Fruit fly (Drosophila melanogaster) whole organism, embryonic: ENCODE data around the gene CG5003.

ENCODE experiments used
- Aef1 ChIP-seq: fragments of 200-800 bp; sonication (Bioruptor generic); IDR thresholded peaks from 3 replicates; pipeline ENCODE4 v1.3.6; 2022; ENCODE audit warnings: missing biosample characterization, missing genetic modification characterization
- CG10274 ChIP-seq: fragments of 200-800 bp; sonication (Bioruptor generic); optimal IDR thresholded peaks from 3 replicates; lab custom pipeline; 2017; ENCODE audit warnings: missing biosample characterization, mild to moderate bottlenecking, missing genetic modification characterization
- CG10462 ChIP-seq: fragments of 200-800 bp; sonication (Bioruptor generic); optimal IDR thresholded peaks from 2 replicates; lab custom pipeline; 2016; ENCODE audit warnings: missing biosample characterization, missing genetic modification characterization
- CG11093 ChIP-seq: fragments of 200-800 bp; sonication (Bioruptor generic); IDR thresholded peaks from 3 replicates; pipeline ENCODE4 v1.3.6; 2022; ENCODE audit warnings: missing biosample characterization, missing genetic modification characterization
- CG13775 ChIP-seq: fragments of 200-800 bp; sonication (Bioruptor generic); optimal IDR thresholded peaks from 3 replicates; lab custom pipeline; 2017; ENCODE audit warnings: missing biosample characterization, mild to moderate bottlenecking, missing genetic modification characterization
- CG14014 ChIP-seq: fragments of 200-800 bp; sonication (Bioruptor generic); IDR thresholded peaks from 2 replicates; pipeline ENCODE4 v1.3.6; 2022; ENCODE audit warnings: missing biosample characterization, missing genetic modification characterization
- CG14441 ChIP-seq: fragments of 200-800 bp; sonication (Bioruptor generic); IDR thresholded peaks from 2 replicates; pipeline ENCODE4 v1.3.6; 2022; ENCODE audit warnings: missing biosample characterization, missing genetic modification characterization
- CG1529 ChIP-seq: fragments of 200-800 bp; sonication (Bioruptor generic); optimal IDR thresholded peaks from 3 replicates; lab custom pipeline; 2018; ENCODE audit warnings: missing biosample characterization, missing genetic modification characterization
- CG15696 ChIP-seq: fragments of 200-800 bp; sonication (Bioruptor generic); optimal IDR thresholded peaks from 2 replicates; lab custom pipeline; 2019; ENCODE audit warnings: missing biosample characterization, mild to moderate bottlenecking, missing genetic modification characterization, moderate library complexity
- CG17359 ChIP-seq: fragments of 200-800 bp; sonication (Bioruptor generic); optimal IDR thresholded peaks from 3 replicates; lab custom pipeline; 2018; ENCODE audit warnings: missing biosample characterization, mild to moderate bottlenecking, missing genetic modification characterization, moderate library complexity
- CG18619 ChIP-seq: fragments of 200-800 bp; sonication (Bioruptor generic); optimal IDR thresholded peaks from 3 replicates; lab custom pipeline; 2017; ENCODE audit warnings: missing biosample characterization, mild to moderate bottlenecking, missing genetic modification characterization
- CG2199 ChIP-seq: fragments of 200-800 bp; sonication (Bioruptor generic); IDR thresholded peaks from 3 replicates; pipeline ENCODE4 v1.3.6; 2022; ENCODE audit warnings: missing biosample characterization, missing genetic modification characterization
- CG30403 ChIP-seq: fragments of 200-800 bp; sonication (Bioruptor generic); optimal IDR thresholded peaks from 3 replicates; lab custom pipeline; 2016; ENCODE audit warnings: missing biosample characterization, missing genetic modification characterization
- CG32772 ChIP-seq: fragments of 200-800 bp; sonication (Bioruptor generic); IDR thresholded peaks from 2 replicates; pipeline ENCODE4 v1.3.6; 2022; ENCODE audit warnings: missing biosample characterization, missing genetic modification characterization
- CG3847 ChIP-seq: fragments of 200-800 bp; sonication (Bioruptor generic); IDR thresholded peaks from 2 replicates; pipeline ENCODE4 v1.3.6; 2022; ENCODE audit warnings: missing biosample characterization, missing genetic modification characterization
- CG4360 ChIP-seq: fragments of 200-800 bp; sonication (Bioruptor generic); IDR thresholded peaks from 2 replicates; pipeline ENCODE4 v1.3.6; 2022; ENCODE audit warnings: missing biosample characterization, missing genetic modification characterization
- CG4404 ChIP-seq: fragments of 200-800 bp; sonication (Bioruptor generic); IDR thresholded peaks from 2 replicates; pipeline ENCODE4 v1.3.6; 2022; ENCODE audit warnings: missing biosample characterization, missing genetic modification characterization
- CG7357 ChIP-seq: fragments of 200-800 bp; sonication (Bioruptor generic); IDR thresholded peaks from 3 replicates; pipeline ENCODE4 v1.3.6; 2022; ENCODE audit warnings: missing biosample characterization, missing genetic modification characterization
- CG9727 ChIP-seq: fragments of 200-800 bp; sonication (Bioruptor generic); optimal IDR thresholded peaks from 3 replicates; lab custom pipeline; 2017; ENCODE audit warnings: missing biosample characterization, mild to moderate bottlenecking, missing genetic modification characterization
- Chrac-16 ChIP-seq: fragments of 200-800 bp; sonication (Bioruptor generic); optimal IDR thresholded peaks from 3 replicates; lab custom pipeline; 2016; ENCODE audit warnings: missing biosample characterization, missing genetic modification characterization
- Dp ChIP-seq: fragments of 200-800 bp; sonication (Bioruptor generic); optimal IDR thresholded peaks from 2 replicates; lab custom pipeline; 2018; ENCODE audit warnings: missing biosample characterization, mild to moderate bottlenecking, missing genetic modification characterization, moderate library complexity
- Fer3 ChIP-seq: fragments of 200-800 bp; sonication (Bioruptor generic); optimal IDR thresholded peaks from 2 replicates; lab custom pipeline; 2018; ENCODE audit warnings: missing biosample characterization, mild to moderate bottlenecking, missing genetic modification characterization, moderate library complexity
- GATAe ChIP-seq: fragments of 200-800 bp; sonication (Bioruptor generic); conservative IDR thresholded peaks from 2 replicates; pipeline ENCODE4 v1.3.6; 2022; ENCODE audit warnings: missing biosample characterization, missing genetic modification characterization
- Hmr ChIP-seq: fragments of 200-800 bp; sonication (Bioruptor generic); optimal IDR thresholded peaks from 3 replicates; lab custom pipeline; 2017; ENCODE audit warnings: mild to moderate bottlenecking, missing biosample characterization, missing genetic modification reagents, missing genetic modification characterization
- NFAT ChIP-seq: fragments of 200-800 bp; sonication (Bioruptor generic); IDR thresholded peaks from 2 replicates; pipeline ENCODE4 v1.3.6; 2022; ENCODE audit warnings: missing biosample characterization, missing genetic modification characterization
- Nf-YA ChIP-seq: fragments of 200-800 bp; sonication (Bioruptor generic); IDR thresholded peaks from 2 replicates; pipeline ENCODE4 v1.3.6; 2022; ENCODE audit warnings: missing biosample characterization, missing genetic modification characterization
- Nf-YB ChIP-seq: fragments of 200-800 bp; sonication (Bioruptor generic); optimal IDR thresholded peaks from 3 replicates; lab custom pipeline; 2019; ENCODE audit warnings: missing biosample characterization, mild to moderate bottlenecking, missing genetic modification characterization, moderate library complexity
- Poxn ChIP-seq: fragments of 200-800 bp; sonication (Bioruptor generic); IDR thresholded peaks from 2 replicates; pipeline ENCODE4 v1.3.6; 2022; ENCODE audit warnings: missing biosample characterization, missing genetic modification characterization
- Scr ChIP-seq: fragments of 200-800 bp; sonication (Bioruptor generic); IDR thresholded peaks from 2 replicates; pipeline ENCODE4 v1.3.6; 2022; ENCODE audit warnings: missing biosample characterization, missing genetic modification characterization; ENCODE audit not compliant: partially characterized antibody
- az2 ChIP-seq: fragments of 200-800 bp; sonication (Bioruptor generic); optimal IDR thresholded peaks from 3 replicates; lab custom pipeline; 2016; ENCODE audit warnings: missing biosample characterization, missing genetic modification characterization
- bcd ChIP-seq: fragments of 200-800 bp; sonication (Bioruptor generic); optimal IDR thresholded peaks from 2 replicates; lab custom pipeline; 2017; ENCODE audit warnings: missing biosample characterization, mild to moderate bottlenecking, missing genetic modification characterization
- chinmo ChIP-seq: fragments of 200-800 bp; sonication (Bioruptor generic); IDR thresholded peaks from 4 replicates; pipeline ENCODE4 v1.3.6; 2022; ENCODE audit warnings: missing biosample characterization, missing genetic modification characterization; ENCODE audit not compliant: partially characterized antibody
- crp ChIP-seq, 2 experiments: fragments of 200-800 bp; sonication (Bioruptor generic); optimal IDR thresholded peaks; 2 replicates in 1 of 2; 3 replicates in 1 of 2; lab custom pipeline; 2017; ENCODE audit warnings: missing biosample characterization in 2 of 2, missing genetic modification characterization in 2 of 2, mild to moderate bottlenecking in 1 of 2, moderate library complexity in 1 of 2
- ems ChIP-seq: fragments of 200-800 bp; sonication (Bioruptor generic); optimal IDR thresholded peaks from 3 replicates; lab custom pipeline; 2016; ENCODE audit warnings: missing biosample characterization, missing genetic modification characterization
- eve ChIP-seq, 2 experiments: fragments of >200 bp; optimal IDR thresholded peaks; 2 replicates each; lab custom pipeline; 2017; ENCODE audit warnings: missing biosample characterization in 2 of 2, missing genetic modification characterization in 2 of 2
- gcm ChIP-seq: fragments of 200-800 bp; sonication (Bioruptor generic); optimal IDR thresholded peaks from 2 replicates; lab custom pipeline; 2019; ENCODE audit warnings: missing biosample characterization, mild to moderate bottlenecking, missing genetic modification characterization, moderate library complexity
- gcm2 ChIP-seq: fragments of 200-800 bp; sonication (Bioruptor generic); optimal IDR thresholded peaks from 2 replicates; lab custom pipeline; 2016; ENCODE audit warnings: missing biosample characterization, missing genetic modification characterization
- gem ChIP-seq: fragments of 200-800 bp; sonication (Bioruptor generic); optimal IDR thresholded peaks from 2 replicates; lab custom pipeline; 2019; ENCODE audit warnings: missing biosample characterization, mild to moderate bottlenecking, missing genetic modification characterization, moderate library complexity
- lab ChIP-seq: fragments of 200-800 bp; sonication (Bioruptor generic); optimal IDR thresholded peaks from 3 replicates; lab custom pipeline; 2017; ENCODE audit warnings: missing biosample characterization, missing genetic modification characterization, mild to moderate bottlenecking, moderate library complexity, missing genetic modification reagents
- nerfin-2 ChIP-seq: fragments of 200-800 bp; sonication (Bioruptor generic); IDR thresholded peaks from 2 replicates; pipeline ENCODE4 v1.3.6; 2022; ENCODE audit warnings: missing biosample characterization, missing genetic modification characterization; ENCODE audit not compliant: partially characterized antibody
- nmo ChIP-seq: fragments of 200-800 bp; sonication (Bioruptor generic); optimal IDR thresholded peaks from 2 replicates; lab custom pipeline; 2018; ENCODE audit warnings: missing biosample characterization, mild to moderate bottlenecking, missing genetic modification characterization, moderate library complexity
- oc ChIP-seq: fragments of 200-800 bp; sonication (Bioruptor generic); optimal IDR thresholded peaks from 2 replicates; lab custom pipeline; 2018; ENCODE audit warnings: missing biosample characterization, mild to moderate bottlenecking, missing genetic modification characterization, moderate library complexity
- sim ChIP-seq: fragments of 200-800 bp; sonication (Bioruptor generic); IDR thresholded peaks from 2 replicates; pipeline ENCODE4 v1.3.6; 2022; ENCODE audit warnings: missing biosample characterization, missing genetic modification characterization
- slp2 ChIP-seq: fragments of 200-800 bp; sonication (Bioruptor generic); optimal IDR thresholded peaks from 2 replicates; lab custom pipeline; 2016; ENCODE audit warnings: missing biosample characterization, missing genetic modification characterization
- tup ChIP-seq: fragments of 200-800 bp; sonication (Bioruptor generic); optimal IDR thresholded peaks from 2 replicates; lab custom pipeline; 2016; ENCODE audit warnings: missing biosample characterization, mild to moderate bottlenecking, missing genetic modification characterization, moderate library complexity
- twi ChIP-seq: fragments of 200-800 bp; optimal IDR thresholded peaks from 2 replicates; lab custom pipeline; 2019; ENCODE audit warnings: missing biosample characterization, mild to moderate bottlenecking, missing genetic modification characterization, moderate library complexity
- unpg ChIP-seq: fragments of 200-800 bp; sonication (Bioruptor generic); optimal IDR thresholded peaks from 3 replicates; lab custom pipeline; 2018; ENCODE audit warnings: missing biosample characterization, mild to moderate bottlenecking, missing genetic modification characterization, moderate library complexity
- zen ChIP-seq: fragments of 200-800 bp; sonication (Bioruptor generic); optimal IDR thresholded peaks from 3 replicates; lab custom pipeline; 2018; ENCODE audit warnings: missing biosample characterization, mild to moderate bottlenecking, missing genetic modification characterization, moderate library complexity
- zfh1 ChIP-seq: fragments of 200-800 bp; sonication (Bioruptor generic); IDR thresholded peaks from 3 replicates; pipeline ENCODE4 v1.3.6; 2022; ENCODE audit warnings: missing biosample characterization, missing genetic modification characterization

CG5003 gene

DNA sequence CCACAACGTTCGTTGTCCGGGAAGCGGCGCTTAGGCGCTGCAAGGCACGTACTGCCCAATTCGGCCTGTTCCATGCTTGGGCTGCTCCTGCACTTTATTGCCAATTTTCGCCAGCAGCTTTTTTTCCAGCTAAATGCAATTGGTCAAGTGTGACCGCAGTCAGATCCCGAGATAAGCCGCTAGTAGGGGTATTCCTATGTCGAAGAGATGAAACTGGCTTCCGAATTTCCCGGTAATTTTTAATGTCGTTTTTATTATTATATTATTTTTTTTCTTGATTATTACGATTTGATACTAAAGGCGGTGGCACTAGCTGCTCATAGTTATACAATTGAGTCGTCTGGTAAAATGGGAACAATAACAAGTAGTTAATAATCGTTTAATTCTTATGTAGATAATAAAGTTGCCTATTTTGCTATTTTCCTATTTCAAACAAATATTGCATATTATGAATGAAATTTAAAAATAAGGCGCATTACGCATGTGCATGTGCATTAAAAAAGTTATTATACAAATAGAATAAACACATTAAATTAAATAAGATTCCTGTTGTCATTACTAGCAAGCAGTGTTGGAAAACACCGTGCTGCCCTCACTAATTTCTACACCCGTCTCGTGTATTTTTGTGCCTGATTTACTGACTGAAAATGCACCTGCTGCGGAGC lies at the start of gene CG5003, which contains the start of gene mRpS22 (continued):
- peak; percentile 75 for TF ChIP-seq CG13775 (GFP tag; lab: Kevin White, UChicago)
- TF ChIP-seq Aef1 (GFP tag; lab: Robert Waterston, UW) = peak; percentile 33; the same call in 1 of the 3 replicates
- peak; percentile 10 for TF ChIP-seq Dp (GFP tag; lab: Kevin White, UChicago)
- TF ChIP-seq CG9727 = peak; percentile 74
- no peak for TF ChIP-seq slp2 (GFP tag; lab: Kevin White, UChicago)
- peak; percentile 59 for TF ChIP-seq Chrac-16 (GFP tag; lab: Kevin White, UChicago)
- TF ChIP-seq Hmr (GFP tag; lab: Kevin White, UChicago) = peak; percentile 56
- no peak for TF ChIP-seq sim (GFP tag; lab: Robert Waterston, UW)
- TF ChIP-seq nmo (GFP tag; lab: Kevin White, UChicago) = peak; percentile 80
- TF ChIP-seq chinmo (GFP tag; lab: Robert Waterston, UW) = 0 out of 4 replicates have a peak, but pooled peaks have one; percentile 32
- no peak for TF ChIP-seq CG14014
- peak; percentile 23 for TF ChIP-seq CG17359 (tag; lab: Kevin White, UChicago)
- TF ChIP-seq az2 = peak; percentile 58
- no peak for TF ChIP-seq CG1529 (GFP tag; lab: Kevin White, UChicago)
- TF ChIP-seq CG4404 (GFP tag; lab: Robert Waterston, UW) = no peak; the same call in 1 of the 2 replicates
- no peak for TF ChIP-seq nerfin-2 (GFP tag; lab: Robert Waterston, UW)
- TF ChIP-seq gcm (GFP tag; lab: Kevin White, UChicago) = no peak
- TF ChIP-seq unpg = peak; percentile 38
- TF ChIP-seq CG32772 (GFP tag; lab: Robert Waterston, UW) = 0 out of 2 replicates have a peak, but pooled peaks have one; percentile 54
- no peak for TF ChIP-seq CG4360 (GFP tag; lab: Robert Waterston, UW)
- TF ChIP-seq zfh1 (GFP tag; lab: Robert Waterston, UW) = peak; percentile 6; the same call in 1 of the 3 replicates
- peak in 1 of 2 experiments; percentile 19 for TF ChIP-seq crp (GFP tag; optimal IDR thresholded peaks at IDR 0.05; lab: Kevin White, UChicago)
- TF ChIP-seq CG11093 = 0 out of 3 replicates have a peak, but pooled peaks have one; percentile 25
- no peak for TF ChIP-seq eve (GFP tag; optimal IDR thresholded peaks at IDR 0.05; lab: Kevin White, UChicago)
- peak; percentile 41 for TF ChIP-seq CG10462
- TF ChIP-seq GATAe = no peak
- TF ChIP-seq CG30403 = peak; percentile 86
- TF ChIP-seq oc (tag; lab: Kevin White, UChicago) = no peak
- TF ChIP-seq tup (GFP tag; lab: Kevin White, UChicago) = no peak
- peak; percentile 48; the same call in 1 of the 2 replicates for TF ChIP-seq Scr (GFP tag; lab: Robert Waterston, UW)
- TF ChIP-seq CG18619 (GFP tag; lab: Kevin White, UChicago) = peak; percentile 46
- peak; percentile 45 for TF ChIP-seq lab (GFP tag; lab: Kevin White, UChicago)
- peak; percentile 58 for TF ChIP-seq CG15696 (tag; lab: Kevin White, UChicago)
- TF ChIP-seq CG7357 (GFP tag; lab: Robert Waterston, UW) = 0 out of 3 replicates have a peak, but pooled peaks have one; percentile 26
- TF ChIP-seq gem (tag; lab: Kevin White, UChicago) = peak; percentile 79
- peak; percentile 58 for TF ChIP-seq CG3847 (GFP tag; lab: Robert Waterston, UW)
- TF ChIP-seq twi = peak; percentile 39
- TF ChIP-seq NFAT (GFP tag; lab: Robert Waterston, UW) = peak; percentile 42; the same call in 1 of the 2 replicates
- peak; percentile 46 for TF ChIP-seq Fer3 (tag; lab: Kevin White, UChicago)
- TF ChIP-seq CG2199 (GFP tag; lab: Robert Waterston, UW) = no peak
- TF ChIP-seq zen (tag; lab: Kevin White, UChicago) = peak; percentile 48
- TF ChIP-seq Nf-YA (GFP tag; lab: Robert Waterston, UW) = no peak
- TF ChIP-seq CG14441 (GFP tag; lab: Robert Waterston, UW) = peak; percentile 29; the same call in 1 of the 2 replicates
- no peak for TF ChIP-seq gcm2 (GFP tag; lab: Kevin White, UChicago)
- TF ChIP-seq bcd (GFP tag; lab: Kevin White, UChicago) = peak; percentile 50
- TF ChIP-seq CG10274 (GFP tag; lab: Kevin White, UChicago) = no peak
- peak; percentile 42 for TF ChIP-seq Nf-YB (GFP tag; lab: Kevin White, UChicago)
- TF ChIP-seq ems = no peak
- TF ChIP-seq Poxn (GFP tag; lab: Robert Waterston, UW) = no peak
